Worm (Caenorhabditis elegans): Measurements from ENCODE around the gene C14A4.8.
A peak's percentile ranks its signal among the peaks of the same experiment; 100 is the strongest.

Gene C14A4.8

DNA sequence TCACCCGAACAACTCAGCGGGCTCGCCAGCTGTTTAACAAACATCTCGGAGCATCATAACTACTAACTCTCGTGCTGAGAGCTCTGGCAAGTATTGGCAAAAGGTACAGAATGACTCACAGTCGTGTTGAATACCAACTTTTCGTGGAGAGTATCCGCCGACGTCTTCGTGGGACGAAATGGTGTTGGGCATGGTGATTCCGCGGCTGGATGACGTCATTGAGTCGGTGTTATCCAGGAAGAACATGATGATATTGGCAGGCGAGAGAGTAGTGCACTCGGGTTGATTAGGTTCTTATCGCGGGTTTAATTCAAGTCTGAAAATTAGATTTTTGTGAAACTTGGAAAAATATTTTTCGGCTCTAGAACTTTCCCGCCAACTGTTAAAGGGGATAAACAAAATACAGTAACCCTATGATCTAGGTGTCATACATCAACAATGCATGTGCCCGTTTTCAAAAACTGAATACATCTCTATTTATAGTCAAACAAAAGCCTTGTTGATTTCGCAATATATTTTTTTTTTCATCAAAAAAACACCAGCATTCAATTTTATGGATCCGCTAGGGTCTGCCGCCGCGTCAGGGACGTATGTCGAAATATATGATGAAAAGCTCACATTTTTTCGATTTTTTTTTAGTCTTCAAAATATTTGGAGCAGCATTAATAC, 44.4 kb downstream of the C14A4.8 start (continued):
- peak; percentile 20; the same call in 1 of the 2 replicates for TF ChIP-seq mcd-1 (GFP tag; IDR thresholded peaks at IDR 0.05)
- 0 out of 2 replicates have a peak, but pooled peaks have one; percentile 8 for TF ChIP-seq K11D2.4 (GFP tag; IDR thresholded peaks at IDR 0.05)
- no peak for TF ChIP-seq lin-54 (GFP tag; optimal IDR thresholded peaks at IDR 0.05)
- peak; percentile 26; the same call in 1 of the 2 replicates for TF ChIP-seq ekl-4 (GFP tag; IDR thresholded peaks at IDR 0.05)
- TF ChIP-seq zfh-2 (GFP tag; conservative IDR thresholded peaks at IDR 0.05): 0 out of 2 replicates have a peak, but pooled peaks have one; percentile 9
- no peak for TF ChIP-seq bed-1 (GFP tag; IDR thresholded peaks at IDR 0.05)
- TF ChIP-seq F10E7.11 (tag; optimal IDR thresholded peaks at IDR 0.05): no peak
- TF ChIP-seq Y53F4B.3 (GFP tag; IDR thresholded peaks at IDR 0.05): no peak
- TF ChIP-seq fkh-3 (tag; optimal IDR thresholded peaks at IDR 0.05): peak; percentile 3
- no peak for TF ChIP-seq ceh-27 (GFP tag; optimal IDR thresholded peaks at IDR 0.05)
- TF ChIP-seq repo-1 (tag; optimal IDR thresholded peaks at IDR 0.05): peak; percentile 49
- TF ChIP-seq nhr-90 (tag; optimal IDR thresholded peaks at IDR 0.05): no peak

DNA sequence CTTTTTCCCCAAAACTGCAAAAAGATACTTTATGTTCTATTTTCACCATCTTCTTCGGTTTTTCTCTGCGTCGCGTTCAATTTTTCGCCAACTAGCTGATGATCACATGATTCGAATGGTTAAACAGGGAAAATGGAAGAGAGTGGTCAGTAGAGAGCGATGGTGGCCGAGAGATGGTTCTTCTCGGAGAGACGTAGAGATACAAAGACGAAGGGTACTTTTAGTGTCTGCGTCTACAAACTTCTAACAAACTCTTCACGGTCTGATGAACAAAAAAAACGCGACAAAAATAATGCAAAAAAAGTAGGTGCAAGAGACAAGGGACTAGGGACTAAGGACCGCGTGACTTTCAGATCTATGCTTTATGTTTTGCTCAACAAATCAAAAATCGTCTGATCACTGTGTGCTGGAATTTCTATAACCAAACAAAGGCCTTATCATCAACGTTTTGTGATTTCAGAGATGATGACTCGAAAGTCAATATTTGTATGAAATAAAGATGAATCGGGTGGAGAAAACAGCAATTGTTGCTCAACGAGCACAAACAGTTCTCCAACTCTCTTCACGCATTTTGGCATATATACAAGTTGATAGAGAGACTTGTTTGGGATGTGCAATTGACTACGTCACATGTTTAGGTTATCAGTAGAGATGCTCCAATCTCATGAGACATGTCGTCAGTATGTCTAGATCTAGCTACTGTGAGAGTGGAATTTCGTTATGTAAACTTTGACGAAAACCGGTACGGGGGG, 45.8 kb downstream of the C14A4.8 start:
- no peak for TF ChIP-seq egl-18 (GFP tag; IDR thresholded peaks at IDR 0.05)
- TF ChIP-seq ztf-6 (GFP tag; IDR thresholded peaks at IDR 0.05): 0 out of 2 replicates have a peak, but pooled peaks have one; percentile 20
- no peak for TF ChIP-seq F37B4.10 (GFP tag; IDR thresholded peaks at IDR 0.05)
- 0 out of 2 replicates have a peak, but pooled peaks have one; percentile 10 for TF ChIP-seq egrh-3 (GFP tag; IDR thresholded peaks at IDR 0.05)
- TF ChIP-seq snpc-3.4 (tag; optimal IDR thresholded peaks at IDR 0.05): no peak
- TF ChIP-seq efl-1 (GFP tag; optimal IDR thresholded peaks at IDR 0.05): no peak
- TF ChIP-seq attf-5 (GFP tag; optimal IDR thresholded peaks at IDR 0.05): peak; percentile 77
- no peak for TF ChIP-seq ztf-28 (GFP tag; IDR thresholded peaks at IDR 0.05)
- no peak for TF ChIP-seq F49E8.2 (tag; optimal IDR thresholded peaks at IDR 0.05; ENCODE audit: insufficient read depth)
- peak; percentile 67 for TF ChIP-seq madf-10 (tag; optimal IDR thresholded peaks at IDR 0.05)
- peak; percentile 51 for TF ChIP-seq unc-62 (GFP tag; optimal IDR thresholded peaks at IDR 0.05)
- peak; percentile 70 for TF ChIP-seq rcor-1 (GFP tag; IDR thresholded peaks at IDR 0.05)
- peak; percentile 88 for TF ChIP-seq nfyb-1 (GFP tag; IDR thresholded peaks at IDR 0.05)
- TF ChIP-seq akir-1 (GFP tag; optimal IDR thresholded peaks at IDR 0.05): no peak
- no peak for TF ChIP-seq nhr-120 (GFP tag; IDR thresholded peaks at IDR 0.05)
- peak; percentile 52 for TF ChIP-seq tbp1 (GFP tag; optimal IDR thresholded peaks at IDR 0.05)
- peak; percentile 22 for TF ChIP-seq B0035.1 (tag; optimal IDR thresholded peaks at IDR 0.05)
- peak; percentile 45; the same call in 1 of the 2 replicates for TF ChIP-seq pbrm-1 (GFP tag; IDR thresholded peaks at IDR 0.05)
- 0 out of 2 replicates have a peak, but pooled peaks have one; percentile 8 for TF ChIP-seq Y67H2A.10 (GFP tag; conservative IDR thresholded peaks at IDR 0.05)
- 0 out of 2 replicates have a peak, but pooled peaks have one; percentile 14 for TF ChIP-seq hmg-20 (GFP tag; IDR thresholded peaks at IDR 0.05)
- TF ChIP-seq ekl-4 (GFP tag; IDR thresholded peaks at IDR 0.05): peak; percentile 71
- TF ChIP-seq ama-1 (optimal IDR thresholded peaks at IDR 0.05): no peak
- peak in 1 of 2 experiments; percentile 12 for TF ChIP-seq ama-1 (GFP tag; optimal IDR thresholded peaks at IDR 0.05)
- 0 out of 2 replicates have a peak, but pooled peaks have one; percentile 49 for TF ChIP-seq lir-1 (GFP tag; conservative IDR thresholded peaks at IDR 0.05)
- no peak for TF ChIP-seq zim-3 (tag; optimal IDR thresholded peaks at IDR 0.05)
- no peak for TF ChIP-seq aptf-2 (GFP tag; conservative IDR thresholded peaks at IDR 0.05)
- TF ChIP-seq lin-35 (GFP tag; optimal IDR thresholded peaks at IDR 0.05): peak in 1 of 3 experiments; percentile 87
- peak; percentile 76 for TF ChIP-seq ztf-26 (tag; optimal IDR thresholded peaks at IDR 0.05)
- no peak for TF ChIP-seq xnd-1 (tag; optimal IDR thresholded peaks at IDR 0.05)
- no peak for TF ChIP-seq snpc-1.3 (tag; optimal IDR thresholded peaks at IDR 0.05; ENCODE audit: insufficient read depth)
- peak; percentile 54 for TF ChIP-seq nhr-80 (tag; optimal IDR thresholded peaks at IDR 0.05)
- TF ChIP-seq ztf-22 (GFP tag; optimal IDR thresholded peaks at IDR 0.05): peak; percentile 50
- TF ChIP-seq snpc-1.1 (tag; optimal IDR thresholded peaks at IDR 0.05; ENCODE audit: insufficient read depth): peak; percentile 5
- TF ChIP-seq zfh-2 (GFP tag; conservative IDR thresholded peaks at IDR 0.05): peak; percentile 71

Measured in whole organism, young adult.